Worm (Caenorhabditis elegans): ENCODE data around the gene rps-27.

- no peak for TF ChIP-seq pha-4 (tag; optimal IDR thresholded peaks at IDR 0.05)
- TF ChIP-seq blmp-1 (tag; optimal IDR thresholded peaks at IDR 0.05): no peak
- TF ChIP-seq unc-62 (GFP tag; optimal IDR thresholded peaks at IDR 0.05): no peak
- no peak for TF ChIP-seq elt-3 (tag; optimal IDR thresholded peaks at IDR 0.05)
- no peak for TF ChIP-seq nhr-76 (tag; optimal IDR thresholded peaks at IDR 0.05)
Measured at ce11 chrV:68112-68511, 35.8 kb downstream of the rps-27 start.

All from whole organism, mixed stage, embryonic.